Comparison of ENCODE assay signal across 4 fruit fly cellular contexts in genomic region chrX:14118479-14118878, dm6.
TF ChIP-seq lines count a peak whose summit lies in the region.

No protein-coding gene starts in this region.

- no peak for TF ChIP-seq CTCF in whole organism, embryonic (GFP tag; optimal IDR thresholded peaks at IDR 0.05; lab: Kevin White, UChicago)

TF ChIP-seq in whole organism, embryonic, 481 proteins besides CTCF, POLR2A, EP300 and RAD21:
- peak; percentile 1 for TF ChIP-seq Sox102F (GFP tag; optimal IDR thresholded peaks at IDR 0.05; lab: Kevin White, UChicago)
- no peak for TF ChIP-seq CG11723 (GFP tag; optimal IDR thresholded peaks at IDR 0.05; lab: Kevin White, UChicago)

TF ChIP-seq in whole organism, prepupa, 60 proteins besides CTCF, POLR2A, EP300 and RAD21:
- peak; percentile 8 for TF ChIP-seq acj6 (GFP tag; optimal IDR thresholded peaks at IDR 0.05; lab: Kevin White, UChicago)
- TF ChIP-seq CG32006 (GFP tag; optimal IDR thresholded peaks at IDR 0.05; lab: Kevin White, UChicago) = peak; percentile 18
- TF ChIP-seq CG34406 (GFP tag; optimal IDR thresholded peaks at IDR 0.05; lab: Kevin White, UChicago) = peak; percentile 5
- TF ChIP-seq achi (GFP tag; optimal IDR thresholded peaks at IDR 0.05; lab: Kevin White, UChicago) = peak; percentile 1
- peak; percentile 18 for TF ChIP-seq CG6792 (GFP tag; optimal IDR thresholded peaks at IDR 0.05; lab: Kevin White, UChicago)
- TF ChIP-seq CG8632 (GFP tag; optimal IDR thresholded peaks at IDR 0.05; lab: Kevin White, UChicago) = peak; percentile 38
- peak; percentile 14 for TF ChIP-seq OdsH (GFP tag; optimal IDR thresholded peaks at IDR 0.05; lab: Kevin White, UChicago)
- TF ChIP-seq Lpt (GFP tag; optimal IDR thresholded peaks at IDR 0.05; lab: Kevin White, UChicago) = no peak
- TF ChIP-seq CG8119 (GFP tag; IDR thresholded peaks at IDR 0.05; lab: Robert Waterston, UW) = no peak
- no peak for TF ChIP-seq net (GFP tag; optimal IDR thresholded peaks at IDR 0.05; lab: Kevin White, UChicago)
- peak; percentile 19 for TF ChIP-seq CG10631 (GFP tag; optimal IDR thresholded peaks at IDR 0.05; lab: Kevin White, UChicago)
- TF ChIP-seq Met (GFP tag; optimal IDR thresholded peaks at IDR 0.05; lab: Kevin White, UChicago) = peak; percentile 13
- peak; percentile 30 for TF ChIP-seq Smox (GFP tag; optimal IDR thresholded peaks at IDR 0.05; lab: Kevin White, UChicago)
- no peak for TF ChIP-seq CG9139 (GFP tag; optimal IDR thresholded peaks at IDR 0.05; lab: Kevin White, UChicago)
- TF ChIP-seq CG6854 (GFP tag; optimal IDR thresholded peaks at IDR 0.05; lab: Kevin White, UChicago) = peak; percentile 2
- TF ChIP-seq esn (GFP tag; optimal IDR thresholded peaks at IDR 0.05; lab: Kevin White, UChicago) = peak; percentile 49
- peak; percentile 65 for TF ChIP-seq svp (GFP tag; lab: Kevin White, UChicago)
- peak; percentile 78 for TF ChIP-seq Eip78C (GFP tag; lab: Kevin White, UChicago)
- TF ChIP-seq lz (GFP tag; optimal IDR thresholded peaks at IDR 0.05; lab: Kevin White, UChicago) = peak; percentile 8

TF ChIP-seq in whole organism, pupa, 21 proteins besides CTCF, POLR2A, EP300 and RAD21:
- TF ChIP-seq CG34367 (tag; optimal IDR thresholded peaks at IDR 0.05; lab: Kevin White, UChicago) = no peak
- TF ChIP-seq Pif1A (GFP tag; optimal IDR thresholded peaks at IDR 0.05; lab: Kevin White, UChicago) = no peak
- TF ChIP-seq Pif1B (GFP tag; optimal IDR thresholded peaks at IDR 0.05; lab: Kevin White, UChicago) = no peak
- no peak for TF ChIP-seq CG15710 (tag; optimal IDR thresholded peaks at IDR 0.05; lab: Kevin White, UChicago)
- TF ChIP-seq Snoo (tag; optimal IDR thresholded peaks at IDR 0.05; lab: Kevin White, UChicago) = peak; percentile 44
- TF ChIP-seq rn (GFP tag; IDR thresholded peaks at IDR 0.05; lab: Robert Waterston, UW) = no peak
- TF ChIP-seq CG9948 (tag; optimal IDR thresholded peaks at IDR 0.05; lab: Kevin White, UChicago) = peak; percentile 10
- TF ChIP-seq fd96Ca (GFP tag; IDR thresholded peaks at IDR 0.05; lab: Robert Waterston, UW) = no peak
- peak; percentile 10 for TF ChIP-seq CG8159 (tag; optimal IDR thresholded peaks at IDR 0.05; lab: Kevin White, UChicago)
- no peak for TF ChIP-seq CG32121 (GFP tag; IDR thresholded peaks at IDR 0.05; lab: Robert Waterston, UW)
- TF ChIP-seq Ets98B (GFP tag; IDR thresholded peaks at IDR 0.05; lab: Robert Waterston, UW) = no peak
TF ChIP-seq in whole organism, pupa: peak in this region for 3.

TF ChIP-seq in whole organism, wandering third instar larva, 38 proteins besides CTCF, POLR2A, EP300 and RAD21:
- TF ChIP-seq Rel (GFP tag; optimal IDR thresholded peaks at IDR 0.05; lab: Kevin White, UChicago) (no peak), Rel (tag; optimal IDR thresholded peaks at IDR 0.05; lab: Kevin White, UChicago) (no peak), Jra (GFP tag; optimal IDR thresholded peaks at IDR 0.05; lab: Kevin White, UChicago) (no peak), OdsH (GFP tag; optimal IDR thresholded peaks at IDR 0.05; lab: Kevin White, UChicago) (peak; percentile 45), fru (GFP tag; optimal IDR thresholded peaks at IDR 0.05; lab: Kevin White, UChicago) (peak; percentile 35), Vsx2 (GFP tag; optimal IDR thresholded peaks at IDR 0.05; lab: Kevin White, UChicago; ENCODE audit: partially characterized antibody) (no peak), psq (GFP tag; optimal IDR thresholded peaks at IDR 0.05; lab: Kevin White, UChicago) (peak; percentile 62), Sp1 (GFP tag; optimal IDR thresholded peaks at IDR 0.05; lab: Kevin White, UChicago) (peak; percentile 67), foxo (GFP tag; optimal IDR thresholded peaks at IDR 0.05; lab: Kevin White, UChicago) (peak in 1 of 2 experiments; percentile 50), HLH106 (tag; optimal IDR thresholded peaks at IDR 0.05; lab: Kevin White, UChicago) (peak; percentile 67), dl (GFP tag; optimal IDR thresholded peaks at IDR 0.05; lab: Kevin White, UChicago; ENCODE audit: insufficient read depth in 1 of 2, partially characterized antibody in 2 of 2) (no peak), Abd-B (GFP tag; optimal IDR thresholded peaks at IDR 0.05; lab: Kevin White, UChicago) (no peak), rgr (GFP tag; optimal IDR thresholded peaks at IDR 0.05; lab: Kevin White, UChicago) (peak; percentile 39), usp (GFP tag; optimal IDR thresholded peaks at IDR 0.05; lab: Kevin White, UChicago) (no peak), Myc (optimal IDR thresholded peaks at IDR 0.05; lab: Kevin White, UChicago) (no peak), Hr83 (GFP tag; optimal IDR thresholded peaks at IDR 0.05; lab: Kevin White, UChicago; ENCODE audit: poor library complexity, severe bottlenecking) (no peak), sage (GFP tag; optimal IDR thresholded peaks at IDR 0.05; lab: Kevin White, UChicago) (no peak), CG32264 (GFP tag; optimal IDR thresholded peaks at IDR 0.05; lab: Kevin White, UChicago) (no peak), Dfd (GFP tag; optimal IDR thresholded peaks at IDR 0.05; lab: Kevin White, UChicago) (no peak), br (GFP tag; optimal IDR thresholded peaks at IDR 0.05; lab: Kevin White, UChicago) (no peak), brk (GFP tag; optimal IDR thresholded peaks at IDR 0.05; lab: Kevin White, UChicago) (no peak), dmrt93B (GFP tag; optimal IDR thresholded peaks at IDR 0.05; lab: Kevin White, UChicago) (no peak), Dif (GFP tag; optimal IDR thresholded peaks at IDR 0.05; lab: Kevin White, UChicago; ENCODE audit: partially characterized antibody) (no peak), tai (GFP tag; optimal IDR thresholded peaks at IDR 0.05; lab: Kevin White, UChicago) (no peak)

Comparison
In these comparisons a context has a peak if more than half of its experiments do, and no peak if none do; other contexts are left out.
1. Of the 7 proteins assayed by ChIP-seq in both whole organism, embryonic and whole organism, prepupa: peak only in whole organism, embryonic: Sox102F; only in whole organism, prepupa: CG6854; in both: none; in neither: 5.